Worm (Caenorhabditis elegans) whole organism, L4/young adult: Measurements from ENCODE around the gene agt-2.

Experiments
- W03F9.2 ChIP-seq: fragments of 150-350 bp; optimal IDR thresholded peaks from 2 replicates; lab custom pipeline; 2014; ENCODE audit warnings: missing biosample characterization, missing genetic modification characterization
- dao-5 ChIP-seq: sonication (generic microtip); optimal IDR thresholded peaks from 2 replicates; lab custom pipeline; 2016; ENCODE audit warnings: missing genotype, missing genetic modification characterization, moderate library complexity, missing compliant biosample characterization
- him-1 ChIP-seq: sonication (generic microtip); optimal IDR thresholded peaks from 2 replicates; lab custom pipeline; 2016; ENCODE audit warnings: missing genotype, missing genetic modification reagents, missing genetic modification characterization, missing compliant biosample characterization

- TF ChIP-seq him-1 (tag; lab: Kevin White, UChicago) (no peak), W03F9.2 (tag; lab: Kevin White, UChicago) (no peak), dao-5 (tag; lab: Kevin White, UChicago) (no peak)
These were observed 39.0 kb downstream of the agt-2 start for ce11 chrII:5334628-5335027.
